Fruit fly (Drosophila melanogaster) whole organism, embryonic: Measurements from ENCODE around the gene slmo.
A peak's percentile ranks its signal among the peaks of the same experiment; 100 is the strongest.

Experiments
- Atf6 ChIP-seq: fragments of 200-800 bp; sonication (Bioruptor generic); IDR thresholded peaks from 2 replicates; pipeline ENCODE4 v1.3.6; 2022; ENCODE audit warnings: missing biosample characterization, missing genetic modification characterization
- CG10543 ChIP-seq: fragments of 200-800 bp; sonication (Bioruptor generic); optimal IDR thresholded peaks from 3 replicates; lab custom pipeline; 2017; ENCODE audit warnings: missing biosample characterization, mild to moderate bottlenecking, missing genetic modification characterization, moderate library complexity
- CG11456 ChIP-seq: fragments of 200-800 bp; sonication (Bioruptor generic); IDR thresholded peaks from 3 replicates; pipeline ENCODE4 v1.3.6; 2022; ENCODE audit warnings: missing biosample characterization, missing genetic modification characterization
- CG11504 ChIP-seq: fragments of 200-800 bp; sonication (Bioruptor generic); optimal IDR thresholded peaks from 3 replicates; lab custom pipeline; 2019; ENCODE audit warnings: missing biosample characterization, mild to moderate bottlenecking, missing genetic modification characterization, moderate library complexity
- CG12104 ChIP-seq: fragments of 200-800 bp; sonication (Bioruptor generic); optimal IDR thresholded peaks from 3 replicates; lab custom pipeline; 2016; ENCODE audit warnings: missing biosample characterization, missing genetic modification characterization
- CG14050 ChIP-seq: fragments of 200-800 bp; sonication (Bioruptor generic); IDR thresholded peaks from 3 replicates; pipeline ENCODE4 v1.3.6; 2022; ENCODE audit warnings: missing biosample characterization, missing genetic modification characterization
- CG17359 ChIP-seq: fragments of 200-800 bp; sonication (Bioruptor generic); optimal IDR thresholded peaks from 3 replicates; lab custom pipeline; 2018; ENCODE audit warnings: missing biosample characterization, mild to moderate bottlenecking, missing genetic modification characterization, moderate library complexity
- CG18764 ChIP-seq: fragments of 200-800 bp; sonication (Bioruptor generic); optimal IDR thresholded peaks from 3 replicates; lab custom pipeline; 2016; ENCODE audit warnings: missing biosample characterization, missing genetic modification characterization
- CG4404 ChIP-seq: fragments of 200-800 bp; sonication (Bioruptor generic); IDR thresholded peaks from 2 replicates; pipeline ENCODE4 v1.3.6; 2022; ENCODE audit warnings: missing biosample characterization, missing genetic modification characterization
- CG5180 ChIP-seq: fragments of 200-800 bp; sonication (Bioruptor generic); optimal IDR thresholded peaks from 3 replicates; lab custom pipeline; 2017; ENCODE audit warnings: missing biosample characterization, missing genetic modification characterization, mild to moderate bottlenecking, moderate library complexity, missing genetic modification reagents
- CG5245 ChIP-seq: fragments of 200-800 bp; sonication (Bioruptor generic); optimal IDR thresholded peaks from 3 replicates; lab custom pipeline; 2016; ENCODE audit warnings: missing biosample characterization, missing genetic modification characterization
- CG6272 ChIP-seq: fragments of 200-800 bp; sonication (Bioruptor generic); IDR thresholded peaks from 2 replicates; pipeline ENCODE4 v1.3.6; 2022; ENCODE audit warnings: missing biosample characterization, missing genetic modification characterization
- CG6765 ChIP-seq: fragments of 200-800 bp; sonication (Bioruptor generic); optimal IDR thresholded peaks from 3 replicates; lab custom pipeline; 2017; ENCODE audit warnings: missing biosample characterization, mild to moderate bottlenecking, missing genetic modification characterization
- CG6791 ChIP-seq: fragments of 200-800 bp; sonication (Bioruptor generic); IDR thresholded peaks from 3 replicates; pipeline ENCODE4 v1.3.6; 2022; ENCODE audit warnings: missing biosample characterization, missing genetic modification characterization; ENCODE audit not compliant: partially characterized antibody
- CG7839 ChIP-seq: fragments of 200-800 bp; sonication (Bioruptor generic); optimal IDR thresholded peaks from 3 replicates; lab custom pipeline; 2018; ENCODE audit warnings: missing biosample characterization, mild to moderate bottlenecking, missing genetic modification characterization, moderate library complexity
- CG7987 ChIP-seq: fragments of 200-800 bp; sonication (Bioruptor generic); optimal IDR thresholded peaks from 2 replicates; lab custom pipeline; 2018; ENCODE audit warnings: missing biosample characterization, mild to moderate bottlenecking, missing genetic modification characterization, moderate library complexity
- CG9215 ChIP-seq: fragments of 200-800 bp; sonication (Bioruptor generic); IDR thresholded peaks from 2 replicates; pipeline ENCODE4 v1.3.6; 2022; ENCODE audit warnings: missing biosample characterization, missing genetic modification characterization
- Camta ChIP-seq: fragments of 200-800 bp; sonication (Bioruptor generic); optimal IDR thresholded peaks from 2 replicates; lab custom pipeline; 2016; ENCODE audit warnings: missing biosample characterization, missing genetic modification characterization
- Chrac-16 ChIP-seq: fragments of 200-800 bp; sonication (Bioruptor generic); optimal IDR thresholded peaks from 3 replicates; lab custom pipeline; 2016; ENCODE audit warnings: missing biosample characterization, missing genetic modification characterization
- CkIIα-i1 ChIP-seq: fragments of 200-800 bp; sonication (Bioruptor generic); IDR thresholded peaks from 2 replicates; pipeline ENCODE4 v1.3.6; 2022; ENCODE audit warnings: missing biosample characterization, missing genetic modification characterization
- CoRest ChIP-seq: fragments of 200-800 bp; sonication (Bioruptor generic); optimal IDR thresholded peaks from 3 replicates; lab custom pipeline; 2018; ENCODE audit warnings: missing biosample characterization, mild to moderate bottlenecking, missing genetic modification characterization, moderate library complexity
- D19A ChIP-seq: fragments of 200-800 bp; optimal IDR thresholded peaks from 3 replicates; lab custom pipeline; 2019; ENCODE audit warnings: missing biosample characterization, mild to moderate bottlenecking, missing genetic modification characterization, moderate library complexity
- HmgD ChIP-seq: fragments of 200-800 bp; sonication (Bioruptor generic); optimal IDR thresholded peaks from 3 replicates; lab custom pipeline; 2016; ENCODE audit warnings: missing biosample characterization, missing genetic modification characterization
- Jarid2 ChIP-seq: fragments of 200-800 bp; sonication (Bioruptor generic); optimal IDR thresholded peaks from 3 replicates; lab custom pipeline; 2017; ENCODE audit warnings: mild to moderate bottlenecking, missing biosample characterization, missing genetic modification reagents, missing genetic modification characterization
- Lpt ChIP-seq: fragments of >200 bp; optimal IDR thresholded peaks from 2 replicates; lab custom pipeline; 2018; ENCODE audit warnings: missing biosample characterization, missing genetic modification characterization
- Med ChIP-seq: fragments of 200-800 bp; sonication (Bioruptor generic); peaks from one replicate; lab custom pipeline; 2016; ENCODE audit warnings: missing biosample characterization, missing genetic modification characterization, mild to moderate bottlenecking, inconsistent platforms, moderate library complexity
- Nf-YC ChIP-seq: fragments of 200-800 bp; optimal IDR thresholded peaks from 3 replicates; lab custom pipeline; 2019; ENCODE audit warnings: missing biosample characterization, mild to moderate bottlenecking, missing genetic modification characterization, moderate library complexity
- Oaz ChIP-seq: fragments of 200-800 bp; sonication (Bioruptor generic); IDR thresholded peaks from 2 replicates; pipeline ENCODE4 v1.3.6; 2022; ENCODE audit warnings: missing biosample characterization, missing genetic modification characterization
- Opbp ChIP-seq: fragments of 200-800 bp; sonication (Bioruptor generic); IDR thresholded peaks from 3 replicates; pipeline ENCODE4 v1.3.6; 2022; ENCODE audit warnings: missing biosample characterization, missing genetic modification characterization; ENCODE audit not compliant: partially characterized antibody
- Sox102F ChIP-seq: fragments of 200-800 bp; sonication (Bioruptor generic); optimal IDR thresholded peaks from 2 replicates; lab custom pipeline; 2018; ENCODE audit warnings: missing biosample characterization, mild to moderate bottlenecking, missing genetic modification characterization, moderate library complexity
- Ssrp ChIP-seq: fragments of 200-800 bp; sonication (Bioruptor generic); optimal IDR thresholded peaks from 2 replicates; lab custom pipeline; 2018; ENCODE audit warnings: missing biosample characterization, mild to moderate bottlenecking, missing genetic modification characterization, moderate library complexity
- bowl ChIP-seq: fragments of 200-800 bp; sonication (Bioruptor generic); IDR thresholded peaks from 2 replicates; pipeline ENCODE4 v1.3.6; 2022; ENCODE audit warnings: missing biosample characterization, missing genetic modification characterization
- caup ChIP-seq: fragments of 200-800 bp; sonication (Bioruptor generic); optimal IDR thresholded peaks from 3 replicates; lab custom pipeline; 2017; ENCODE audit warnings: missing biosample characterization, mild to moderate bottlenecking, missing genetic modification characterization, moderate library complexity; ENCODE audit not compliant: severe bottlenecking
- chn ChIP-seq: fragments of 200-800 bp; sonication (Bioruptor generic); optimal IDR thresholded peaks from 2 replicates; lab custom pipeline; 2016; ENCODE audit warnings: missing biosample characterization, missing genetic modification characterization
- crp ChIP-seq, 2 experiments: fragments of 200-800 bp; sonication (Bioruptor generic); optimal IDR thresholded peaks; 2 replicates in 1 of 2; 3 replicates in 1 of 2; lab custom pipeline; 2017; ENCODE audit warnings: missing biosample characterization in 2 of 2, missing genetic modification characterization in 2 of 2, mild to moderate bottlenecking in 1 of 2, moderate library complexity in 1 of 2
- en ChIP-seq: fragments of 200-800 bp; sonication (Bioruptor generic); optimal IDR thresholded peaks from 2 replicates; lab custom pipeline; 2016; ENCODE audit warnings: missing biosample characterization, missing genetic modification characterization
- esg ChIP-seq: fragments of 200-800 bp; sonication (Bioruptor generic); conservative IDR thresholded peaks from 2 replicates; pipeline ENCODE4 v1.3.6; 2022; ENCODE audit warnings: missing biosample characterization, missing genetic modification characterization
- exex ChIP-seq: fragments of 200-800 bp; sonication (Bioruptor generic); optimal IDR thresholded peaks from 4 replicates; lab custom pipeline; 2018; ENCODE audit warnings: missing biosample characterization, mild to moderate bottlenecking, missing genetic modification characterization, moderate library complexity
- fd96Cb ChIP-seq: fragments of 200-800 bp; sonication (Bioruptor generic); optimal IDR thresholded peaks from 2 replicates; lab custom pipeline; 2018; ENCODE audit warnings: missing biosample characterization, mild to moderate bottlenecking, missing genetic modification characterization, moderate library complexity
- hb ChIP-seq: fragments of 200-800 bp; sonication (Bioruptor generic); IDR thresholded peaks from 3 replicates; pipeline ENCODE4 v1.3.6; 2022; ENCODE audit warnings: missing biosample characterization, missing genetic modification characterization; ENCODE audit not compliant: partially characterized antibody
- hth ChIP-seq: fragments of >200 bp; optimal IDR thresholded peaks from 2 replicates; lab custom pipeline; 2017; ENCODE audit warnings: inconsistent platforms
- jigr1 ChIP-seq: fragments of 200-800 bp; sonication (Bioruptor generic); IDR thresholded peaks from 3 replicates; pipeline ENCODE4 v1.3.6; 2022; ENCODE audit warnings: missing biosample characterization, missing genetic modification characterization
- peb ChIP-seq: fragments of 200-800 bp; sonication (Bioruptor generic); IDR thresholded peaks from 2 replicates; pipeline ENCODE4 v1.3.6; 2022; ENCODE audit warnings: missing biosample characterization, missing genetic modification characterization
- rib ChIP-seq: fragments of 200-800 bp; sonication (Bioruptor generic); IDR thresholded peaks from 2 replicates; pipeline ENCODE4 v1.3.6; 2022; ENCODE audit warnings: missing biosample characterization, missing genetic modification characterization
- salm ChIP-seq: fragments of 200-800 bp; sonication (Bioruptor generic); optimal IDR thresholded peaks from 2 replicates; lab custom pipeline; 2018; ENCODE audit warnings: missing biosample characterization, mild to moderate bottlenecking, missing genetic modification characterization
- scrt ChIP-seq: fragments of 200-800 bp; sonication (Bioruptor generic); optimal IDR thresholded peaks from 2 replicates; lab custom pipeline; 2018; ENCODE audit warnings: missing biosample characterization, mild to moderate bottlenecking, missing genetic modification characterization, moderate library complexity
- sima ChIP-seq: fragments of 200-800 bp; sonication (Bioruptor generic); optimal IDR thresholded peaks from 2 replicates; lab custom pipeline; 2016; ENCODE audit warnings: missing biosample characterization, missing genetic modification characterization
- sqz ChIP-seq: fragments of 200-800 bp; sonication (Bioruptor generic); optimal IDR thresholded peaks from 3 replicates; lab custom pipeline; 2018; ENCODE audit warnings: missing biosample characterization, mild to moderate bottlenecking, missing genetic modification characterization

Gene slmo

DNA sequence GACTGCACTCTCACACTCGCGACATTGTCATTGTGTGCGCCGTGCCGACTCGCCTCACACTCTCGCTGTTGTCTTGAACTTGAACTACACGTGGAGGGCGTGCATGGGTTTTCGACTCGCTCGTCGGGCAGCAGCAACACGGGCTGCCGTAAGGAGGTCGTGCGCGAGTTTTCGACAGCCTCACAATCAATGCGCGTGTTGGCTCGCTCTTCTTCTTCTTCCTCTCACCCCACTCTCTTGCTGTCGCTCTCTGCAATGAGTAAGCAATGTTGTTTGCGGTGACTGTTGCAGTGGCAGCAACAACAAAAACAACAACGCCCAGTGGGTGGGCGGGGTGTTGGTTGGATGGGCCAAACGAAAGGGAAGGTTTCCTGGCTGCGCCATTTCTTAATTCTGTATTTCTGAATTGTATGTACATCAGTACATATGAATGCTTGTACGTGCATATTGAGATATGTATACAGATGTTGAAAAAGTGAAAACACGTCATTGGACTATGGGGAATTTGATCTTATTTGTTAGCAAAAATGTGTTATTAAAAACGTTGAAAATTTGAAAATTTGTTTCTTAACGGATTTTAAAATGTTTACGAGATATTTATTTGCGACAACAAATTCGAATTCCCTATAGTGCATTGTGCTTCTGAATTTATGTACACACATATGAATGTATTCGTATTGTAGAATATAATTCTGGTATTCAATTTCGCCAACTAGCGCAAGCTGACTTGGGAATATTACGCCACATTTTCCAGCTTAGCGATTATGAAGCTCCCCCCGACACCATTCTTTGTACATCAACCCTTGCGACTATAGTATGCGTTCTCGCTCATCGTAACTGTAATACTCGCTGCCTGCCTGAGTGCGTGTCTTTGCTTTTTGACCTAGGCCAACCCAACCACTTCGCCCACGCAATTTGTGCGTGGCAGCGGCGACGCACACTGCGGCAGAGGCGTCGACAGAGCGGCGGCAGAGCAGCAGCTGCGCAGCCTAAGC is 40.2 kb upstream of the slmo start (continued):
- TF ChIP-seq Chrac-16 (GFP tag; lab: Kevin White, UChicago) (no peak), Oaz (GFP tag; lab: Robert Waterston, UW) (no peak), Jarid2 (no peak), scrt (GFP tag; lab: Kevin White, UChicago) (peak; percentile 64), esg (GFP tag; lab: Robert Waterston, UW) (no peak), caup (peak; percentile 35), en (GFP tag; lab: Kevin White, UChicago) (no peak), CG6765 (peak; percentile 38), fd96Cb (tag; lab: Kevin White, UChicago) (no peak), CG9215 (no peak), sqz (GFP tag; lab: Kevin White, UChicago) (no peak), CG6272 (no peak), salm (tag; lab: Kevin White, UChicago) (no peak), Med (GFP tag; lab: Kevin White, UChicago) (peak; percentile 97), Sox102F (GFP tag; lab: Kevin White, UChicago) (no peak), Lpt (GFP tag; lab: Kevin White, UChicago) (no peak), CG11456 (GFP tag; lab: Robert Waterston, UW) (no peak), hth (lab: Kevin White, UChicago) (no peak), Nf-YC (peak; percentile 60), CG14050 (no peak; the same call in 2 of the 3 replicates), hb (GFP tag; lab: Robert Waterston, UW) (no peak), chn (peak; percentile 52), CG12104 (GFP tag; lab: Kevin White, UChicago) (no peak), D19A (tag; lab: Kevin White, UChicago) (no peak), Ssrp (tag; lab: Kevin White, UChicago) (peak; percentile 27), jigr1 (no peak), crp (GFP tag; optimal IDR thresholded peaks at IDR 0.05; lab: Kevin White, UChicago) (peak in 1 of 2 experiments; percentile 1), CG7987 (GFP tag; lab: Kevin White, UChicago) (peak; percentile 95), CoRest (tag; lab: Kevin White, UChicago) (peak; percentile 0), Opbp (peak; percentile 82), CG4404 (GFP tag; lab: Robert Waterston, UW) (no peak), HmgD (GFP tag; lab: Kevin White, UChicago) (peak; percentile 90), peb (GFP tag; lab: Robert Waterston, UW) (no peak), sima (GFP tag; lab: Kevin White, UChicago) (no peak), Atf6 (GFP tag; lab: Robert Waterston, UW) (no peak), CG7839 (tag; lab: Kevin White, UChicago) (peak; percentile 55), CG6791 (GFP tag; lab: Robert Waterston, UW) (peak; percentile 74), bowl (GFP tag; lab: Robert Waterston, UW) (no peak), CG5245 (GFP tag; lab: Kevin White, UChicago) (no peak), CG18764 (GFP tag; lab: Kevin White, UChicago) (no peak), CkIIα-i1 (GFP tag; lab: Robert Waterston, UW) (no peak), CG11504 (tag; lab: Kevin White, UChicago) (peak; percentile 29), exex (tag; lab: Kevin White, UChicago) (peak; percentile 6), CG17359 (tag; lab: Kevin White, UChicago) (peak; percentile 30), CG5180 (peak; percentile 65), CG10543 (GFP tag; lab: Kevin White, UChicago) (peak; percentile 98), Camta (GFP tag; lab: Kevin White, UChicago) (no peak), rib (GFP tag; lab: Robert Waterston, UW) (peak; percentile 77)
